ENCODE assay signal across 5 fruit fly cellular contexts in the genomic region with DNA sequence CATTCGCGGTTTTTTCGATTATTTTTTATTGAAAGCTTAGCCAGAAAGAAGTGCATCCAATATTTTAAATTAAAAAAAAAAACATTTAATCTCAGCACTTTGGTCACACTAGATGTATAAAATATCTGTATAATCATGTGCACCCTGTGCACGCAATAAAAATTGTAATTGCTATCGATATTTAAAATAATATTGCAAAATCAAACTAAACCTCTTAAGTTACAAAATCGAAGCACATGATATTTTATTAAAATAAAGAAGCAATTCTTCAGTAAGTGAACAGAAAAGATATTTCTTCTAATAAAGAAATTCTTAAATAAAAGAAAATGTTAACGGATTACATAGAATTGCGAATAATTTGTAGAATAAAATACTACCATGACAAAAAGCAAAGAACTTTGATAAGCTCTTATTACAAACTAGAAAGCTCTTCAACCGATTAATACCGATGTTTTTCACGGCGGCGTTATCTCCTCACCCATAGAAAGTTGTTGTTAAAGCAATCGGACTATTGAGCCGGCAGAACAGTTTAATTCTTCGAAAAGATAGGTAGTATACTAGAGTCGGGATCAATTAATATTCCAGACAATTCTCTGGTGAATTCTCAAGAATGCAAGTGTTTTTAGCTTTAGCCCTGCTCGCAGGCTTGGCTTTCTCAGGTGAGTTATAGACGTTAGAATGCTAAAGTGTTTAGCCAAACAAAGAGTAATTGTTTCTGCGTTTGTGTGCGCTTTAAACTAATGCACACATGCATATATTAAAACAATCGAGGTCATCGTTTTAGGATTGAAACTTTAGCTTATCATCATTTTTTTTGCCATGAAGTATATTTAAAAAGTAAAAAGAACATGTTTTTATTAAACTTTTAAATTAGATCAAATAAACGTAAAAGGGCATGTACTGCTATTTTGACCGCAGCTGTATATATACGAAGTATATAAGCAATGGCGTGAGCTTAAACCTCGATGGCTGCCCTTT.
A peak's percentile ranks its signal among the peaks of the same experiment; 100 is the strongest.
TF ChIP-seq lines count a peak whose summit lies in the region.

Gene CtsK1, plus strand, starts transcription at position 490 of the 978 bp plus-strand sequence.

- TF ChIP-seq CTCF in whole organism, embryonic (GFP tag; optimal IDR thresholded peaks at IDR 0.05; lab: Kevin White, UChicago) = peak; percentile 21

TF ChIP-seq in whole organism, adult, 20 proteins besides CTCF, POLR2A, EP300 and RAD21 (continues in another document):
- TF ChIP-seq cic (GFP tag; optimal IDR thresholded peaks at IDR 0.05; lab: Kevin White, UChicago) (no peak), CG1620 (GFP tag; optimal IDR thresholded peaks at IDR 0.05; lab: Kevin White, UChicago) (no peak), Hr96 (GFP tag; optimal IDR thresholded peaks at IDR 0.05; lab: Kevin White, UChicago) (no peak), cnc (optimal IDR thresholded peaks at IDR 0.05; lab: Kevin White, UChicago) (no peak), Clk (GFP tag; optimal IDR thresholded peaks at IDR 0.05; lab: Kevin White, UChicago) (no peak), CG7045 (GFP tag; optimal IDR thresholded peaks at IDR 0.05; lab: Kevin White, UChicago) (peak; percentile 25), CG5204 (GFP tag; optimal IDR thresholded peaks at IDR 0.05; lab: Kevin White, UChicago) (no peak), CG7101 (tag; optimal IDR thresholded peaks at IDR 0.05; lab: Kevin White, UChicago) (peak; percentile 83), CG14711 (tag; optimal IDR thresholded peaks at IDR 0.05; lab: Kevin White, UChicago) (peak; percentile 63), bab1 (GFP tag; optimal IDR thresholded peaks at IDR 0.05; lab: Kevin White, UChicago) (peak; percentile 88), Crg-1 (GFP tag; optimal IDR thresholded peaks at IDR 0.05; lab: Kevin White, UChicago) (no peak), CG33017 (tag; optimal IDR thresholded peaks at IDR 0.05; lab: Kevin White, UChicago) (peak; percentile 86), tj (GFP tag; optimal IDR thresholded peaks at IDR 0.05; lab: Kevin White, UChicago) (peak; percentile 3), CG11617 (GFP tag; optimal IDR thresholded peaks at IDR 0.05; lab: Kevin White, UChicago) (peak; percentile 30), kay (GFP tag; lab: Kevin White, UChicago; ENCODE audit: borderline replicate concordance) (no peak), toe (GFP tag; optimal IDR thresholded peaks at IDR 0.05; lab: Kevin White, UChicago) (no peak)

TF ChIP-seq in whole organism, embryonic, 481 proteins besides CTCF, POLR2A, EP300 and RAD21 (continues in another document):
- TF ChIP-seq al (GFP tag; IDR thresholded peaks at IDR 0.05; lab: Robert Waterston, UW) (no peak), CG15011 (GFP tag; optimal IDR thresholded peaks at IDR 0.05; lab: Kevin White, UChicago) (no peak), CG12071 (GFP tag; optimal IDR thresholded peaks at IDR 0.05; lab: Kevin White, UChicago) (no peak), CG8359 (GFP tag; optimal IDR thresholded peaks at IDR 0.05; lab: Kevin White, UChicago; ENCODE audit: borderline replicate concordance) (no peak), Nf-YA (GFP tag; IDR thresholded peaks at IDR 0.05; lab: Robert Waterston, UW) (no peak), zen2 (GFP tag; IDR thresholded peaks at IDR 0.05; lab: Robert Waterston, UW; ENCODE audit: partially characterized antibody) (peak; percentile 73; the same call in 1 of the 3 replicates), CG9437 (GFP tag; optimal IDR thresholded peaks at IDR 0.05; lab: Kevin White, UChicago) (no peak), shn (GFP tag; optimal IDR thresholded peaks at IDR 0.05; lab: Kevin White, UChicago) (no peak), CG12659 (GFP tag; optimal IDR thresholded peaks at IDR 0.05; lab: Kevin White, UChicago) (peak; percentile 58), tgo (GFP tag; IDR thresholded peaks at IDR 0.05; lab: Robert Waterston, UW) (peak; percentile 16; the same call in 1 of the 3 replicates), CG11696 (GFP tag; IDR thresholded peaks at IDR 0.05; lab: Robert Waterston, UW) (peak; percentile 84), usp (GFP tag; optimal IDR thresholded peaks at IDR 0.05; lab: Kevin White, UChicago) (no peak), CG33557 (GFP tag; optimal IDR thresholded peaks at IDR 0.05; lab: Kevin White, UChicago) (no peak), CG14965 (GFP tag; optimal IDR thresholded peaks at IDR 0.05; lab: Kevin White, UChicago; ENCODE audit: borderline replicate concordance) (no peak), CG14667 (GFP tag; IDR thresholded peaks at IDR 0.05; lab: Robert Waterston, UW) (no peak)

TF ChIP-seq in whole organism, prepupa, 60 proteins besides CTCF, POLR2A, EP300 and RAD21 (continues in another document):
- TF ChIP-seq Ets21C (GFP tag; optimal IDR thresholded peaks at IDR 0.05; lab: Kevin White, UChicago) (no peak), acj6 (GFP tag; optimal IDR thresholded peaks at IDR 0.05; lab: Kevin White, UChicago) (peak; percentile 68), CG6808 (GFP tag; optimal IDR thresholded peaks at IDR 0.05; lab: Kevin White, UChicago) (peak; percentile 46), Ets96B (tag; optimal IDR thresholded peaks at IDR 0.05; lab: Kevin White, UChicago) (peak; percentile 44), fd85E (GFP tag; optimal IDR thresholded peaks at IDR 0.05; lab: Kevin White, UChicago) (no peak), CG11762 (GFP tag; optimal IDR thresholded peaks at IDR 0.05; lab: Kevin White, UChicago; ENCODE audit: insufficient read depth) (no peak), Smox (GFP tag; optimal IDR thresholded peaks at IDR 0.05; lab: Kevin White, UChicago) (peak; percentile 58), Sox14 (GFP tag; optimal IDR thresholded peaks at IDR 0.05; lab: Kevin White, UChicago) (peak; percentile 49), Blimp-1 (GFP tag; optimal IDR thresholded peaks at IDR 0.05; lab: Kevin White, UChicago) (no peak), CG6792 (GFP tag; optimal IDR thresholded peaks at IDR 0.05; lab: Kevin White, UChicago) (peak; percentile 38), CG6163 (GFP tag; IDR thresholded peaks at IDR 0.05; lab: Robert Waterston, UW) (peak; percentile 78), Hr39 (GFP tag; optimal IDR thresholded peaks at IDR 0.05; lab: Kevin White, UChicago) (peak; percentile 50), CG8119 (GFP tag; IDR thresholded peaks at IDR 0.05; lab: Robert Waterston, UW) (peak; percentile 84), CG7368 (GFP tag; optimal IDR thresholded peaks at IDR 0.05; lab: Kevin White, UChicago) (no peak), dsx (GFP tag; optimal IDR thresholded peaks at IDR 0.05; lab: Kevin White, UChicago; ENCODE audit: poor library complexity, severe bottlenecking) (peak; percentile 18), Sox102F (GFP tag; optimal IDR thresholded peaks at IDR 0.05; lab: Kevin White, UChicago) (no peak)

TF ChIP-seq in whole organism, pupa, 21 proteins besides CTCF, POLR2A, EP300 and RAD21 (continues in another document):
- TF ChIP-seq Pif1A (GFP tag; optimal IDR thresholded peaks at IDR 0.05; lab: Kevin White, UChicago) (no peak), CG4496 (GFP tag; IDR thresholded peaks at IDR 0.05; lab: Robert Waterston, UW) (peak; percentile 93), Snoo (tag; optimal IDR thresholded peaks at IDR 0.05; lab: Kevin White, UChicago) (peak; percentile 31), CG17806 (tag; optimal IDR thresholded peaks at IDR 0.05; lab: Kevin White, UChicago) (peak; percentile 45), gl (tag; optimal IDR thresholded peaks at IDR 0.05; lab: Kevin White, UChicago) (no peak), CG32121 (GFP tag; IDR thresholded peaks at IDR 0.05; lab: Robert Waterston, UW) (peak; percentile 64; the same call in 1 of the 2 replicates), CG8159 (tag; optimal IDR thresholded peaks at IDR 0.05; lab: Kevin White, UChicago) (peak; percentile 58), fd96Ca (GFP tag; IDR thresholded peaks at IDR 0.05; lab: Robert Waterston, UW) (no peak), D1 (tag; optimal IDR thresholded peaks at IDR 0.05; lab: Kevin White, UChicago) (peak; percentile 14), Ets98B (GFP tag; IDR thresholded peaks at IDR 0.05; lab: Robert Waterston, UW) (peak; percentile 85), Pif1B (GFP tag; optimal IDR thresholded peaks at IDR 0.05; lab: Kevin White, UChicago) (no peak), CG12605 (GFP tag; IDR thresholded peaks at IDR 0.05; lab: Robert Waterston, UW) (peak; percentile 84), CG13204 (GFP tag; optimal IDR thresholded peaks at IDR 0.05; lab: Kevin White, UChicago) (no peak), CG8301 (tag; optimal IDR thresholded peaks at IDR 0.05; lab: Kevin White, UChicago) (peak; percentile 47), rn (GFP tag; IDR thresholded peaks at IDR 0.05; lab: Robert Waterston, UW) (peak; percentile 46; the same call in 1 of the 2 replicates), CG34367 (tag; optimal IDR thresholded peaks at IDR 0.05; lab: Kevin White, UChicago) (no peak), CG14655 (GFP tag; optimal IDR thresholded peaks at IDR 0.05; lab: Kevin White, UChicago) (no peak), CG15710 (tag; optimal IDR thresholded peaks at IDR 0.05; lab: Kevin White, UChicago) (peak; percentile 46)

TF ChIP-seq in whole organism, wandering third instar larva, 38 proteins besides CTCF, POLR2A, EP300 and RAD21:
- TF ChIP-seq OdsH (GFP tag; optimal IDR thresholded peaks at IDR 0.05; lab: Kevin White, UChicago) (peak; percentile 70), h (GFP tag; optimal IDR thresholded peaks at IDR 0.05; lab: Kevin White, UChicago) (peak; percentile 64), psq (GFP tag; optimal IDR thresholded peaks at IDR 0.05; lab: Kevin White, UChicago) (peak; percentile 61), Hr83 (GFP tag; optimal IDR thresholded peaks at IDR 0.05; lab: Kevin White, UChicago; ENCODE audit: poor library complexity, severe bottlenecking) (no peak), foxo (GFP tag; optimal IDR thresholded peaks at IDR 0.05; lab: Kevin White, UChicago) (peak in 1 of 2 experiments; percentile 73), fru (GFP tag; optimal IDR thresholded peaks at IDR 0.05; lab: Kevin White, UChicago) (peak; percentile 68), CG32264 (GFP tag; optimal IDR thresholded peaks at IDR 0.05; lab: Kevin White, UChicago) (peak; percentile 14), Sp1 (GFP tag; optimal IDR thresholded peaks at IDR 0.05; lab: Kevin White, UChicago) (peak; percentile 53), woc (GFP tag; optimal IDR thresholded peaks at IDR 0.05; lab: Kevin White, UChicago) (peak; percentile 27), rgr (GFP tag; optimal IDR thresholded peaks at IDR 0.05; lab: Kevin White, UChicago) (peak; percentile 66), Jra (GFP tag; optimal IDR thresholded peaks at IDR 0.05; lab: Kevin White, UChicago) (no peak), br (GFP tag; optimal IDR thresholded peaks at IDR 0.05; lab: Kevin White, UChicago) (peak; percentile 14), ey (GFP tag; optimal IDR thresholded peaks at IDR 0.05; lab: Kevin White, UChicago) (peak; percentile 68), Hnf4 (GFP tag; optimal IDR thresholded peaks at IDR 0.05; lab: Kevin White, UChicago) (peak; percentile 32), HLH106 (tag; optimal IDR thresholded peaks at IDR 0.05; lab: Kevin White, UChicago) (peak; percentile 68), dsf (GFP tag; optimal IDR thresholded peaks at IDR 0.05; lab: Kevin White, UChicago; ENCODE audit: borderline replicate concordance) (no peak), Mio (GFP tag; optimal IDR thresholded peaks at IDR 0.05; lab: Kevin White, UChicago) (no peak)
